Fruit fly (Drosophila melanogaster): ENCODE results near the gene Zip99C.
A peak's percentile ranks its signal among the peaks of the same experiment; 100 is the strongest.

The Zip99C gene

dm6 chr3R:29868676-29869349 is at the start of gene Zip99C:
Gene Zip99C, minus strand, starts transcription at chr3R:29868895.
- TF ChIP-seq CG31627 (GFP tag; optimal IDR thresholded peaks at IDR 0.05) (peak; percentile 31), topi (GFP tag; optimal IDR thresholded peaks at IDR 0.05) (no peak), lz (GFP tag; optimal IDR thresholded peaks at IDR 0.05) (peak; percentile 24), esn (GFP tag; optimal IDR thresholded peaks at IDR 0.05) (peak; percentile 38), Sox15 (GFP tag; optimal IDR thresholded peaks at IDR 0.05) (no peak), CG6854 (GFP tag; optimal IDR thresholded peaks at IDR 0.05) (no peak), achi (GFP tag; optimal IDR thresholded peaks at IDR 0.05) (no peak), Hr39 (GFP tag; optimal IDR thresholded peaks at IDR 0.05) (no peak), CG6792 (GFP tag; optimal IDR thresholded peaks at IDR 0.05) (peak; percentile 27), CG10631 (GFP tag; optimal IDR thresholded peaks at IDR 0.05) (peak; percentile 12), Eip93F (GFP tag; optimal IDR thresholded peaks at IDR 0.05) (peak; percentile 72), CG6163 (GFP tag; IDR thresholded peaks at IDR 0.05) (no peak), Eip78C (GFP tag) (peak; percentile 73), Sox14 (GFP tag; optimal IDR thresholded peaks at IDR 0.05) (peak; percentile 68), CG15336 (GFP tag; IDR thresholded peaks at IDR 0.05) (no peak), fkh (GFP tag; optimal IDR thresholded peaks at IDR 0.05) (peak; percentile 70), vri (GFP tag; optimal IDR thresholded peaks at IDR 0.05) (peak; percentile 45), CG3032 (tag; optimal IDR thresholded peaks at IDR 0.05) (peak; percentile 36), dsx (GFP tag; optimal IDR thresholded peaks at IDR 0.05; ENCODE audit: poor library complexity, severe bottlenecking) (peak; percentile 41), Met (GFP tag; optimal IDR thresholded peaks at IDR 0.05) (peak; percentile 42)

DNA sequence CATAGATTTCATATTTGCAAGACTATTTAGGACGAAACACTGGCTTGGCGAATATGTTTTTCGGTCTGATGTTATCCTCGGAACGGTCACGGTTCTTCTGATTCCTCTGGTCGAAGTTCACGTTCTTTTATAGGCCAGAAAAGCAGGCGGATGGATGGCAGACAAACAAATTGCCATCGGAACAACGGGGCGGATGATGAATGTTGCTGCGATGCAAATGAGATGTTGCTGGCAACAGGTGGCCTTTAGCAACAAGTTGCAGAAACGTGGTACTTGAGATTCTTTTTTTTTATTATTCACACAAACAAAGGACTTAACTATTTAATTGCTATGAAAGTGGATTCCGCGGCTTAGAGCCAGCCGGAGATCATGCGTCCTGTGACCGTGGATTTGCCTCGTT is 45.6 kb upstream of the Zip99C start, which contains the start of gene Capa:
Capa (minus strand) TSS at position 101 of the 400 bp plus-strand sequence.
- TF ChIP-seq OdsH (GFP tag; optimal IDR thresholded peaks at IDR 0.05): no peak
- no peak for TF ChIP-seq dsx (GFP tag; optimal IDR thresholded peaks at IDR 0.05; ENCODE audit: poor library complexity, severe bottlenecking)
- TF ChIP-seq achi (GFP tag; optimal IDR thresholded peaks at IDR 0.05): no peak
- no peak for TF ChIP-seq esn (GFP tag; optimal IDR thresholded peaks at IDR 0.05)
- no peak for TF ChIP-seq pdm3 (GFP tag; optimal IDR thresholded peaks at IDR 0.05)

- TF ChIP-seq dsx (GFP tag; optimal IDR thresholded peaks at IDR 0.05; ENCODE audit: poor library complexity, severe bottlenecking) (no peak), net (GFP tag; optimal IDR thresholded peaks at IDR 0.05) (no peak), Hr38 (GFP tag; optimal IDR thresholded peaks at IDR 0.05) (no peak), ss (GFP tag; optimal IDR thresholded peaks at IDR 0.05) (no peak), CG6792 (GFP tag; optimal IDR thresholded peaks at IDR 0.05) (no peak), CG16779 (tag; optimal IDR thresholded peaks at IDR 0.05) (no peak), Lpt (GFP tag; optimal IDR thresholded peaks at IDR 0.05) (no peak), Smox (GFP tag; optimal IDR thresholded peaks at IDR 0.05) (no peak), CG6854 (GFP tag; optimal IDR thresholded peaks at IDR 0.05) (no peak), acj6 (GFP tag; optimal IDR thresholded peaks at IDR 0.05) (no peak), Hr39 (GFP tag; optimal IDR thresholded peaks at IDR 0.05) (no peak), Sox14 (GFP tag; optimal IDR thresholded peaks at IDR 0.05) (no peak), Eip78C (GFP tag) (no peak), CG31627 (GFP tag; optimal IDR thresholded peaks at IDR 0.05) (no peak)
Observed at dm6 chr3R:29907601-29908175, 39.0 kb upstream of the Zip99C start, which contains the start of gene CG31036. Gene CG31036, plus strand, starts transcription at chr3R:29908107.

- TF ChIP-seq Eip78C (GFP tag) (peak; percentile 33), CG7368 (GFP tag; optimal IDR thresholded peaks at IDR 0.05) (no peak)
Observed at dm6 chr3R:29905164-29905563, 36.5 kb upstream of the Zip99C start, which contains the start of gene CG15515. Gene CG15515, plus strand, starts transcription at chr3R:29905464.

dm6 chr3R:29903775-29904356 is 35.2 kb upstream of the Zip99C start, which contains the start of gene CG15517:
Gene CG15517, minus strand, starts transcription at chr3R:29903825.
- no peak for TF ChIP-seq CG15336 (GFP tag; IDR thresholded peaks at IDR 0.05)
- TF ChIP-seq Hr38 (GFP tag; optimal IDR thresholded peaks at IDR 0.05): no peak
- TF ChIP-seq CG32006 (GFP tag; optimal IDR thresholded peaks at IDR 0.05): no peak
- no peak for TF ChIP-seq Sox102F (GFP tag; optimal IDR thresholded peaks at IDR 0.05)
- TF ChIP-seq vri (GFP tag; optimal IDR thresholded peaks at IDR 0.05): no peak
- no peak for TF ChIP-seq spab (GFP tag; optimal IDR thresholded peaks at IDR 0.05)
- TF ChIP-seq Eip75B (GFP tag; optimal IDR thresholded peaks at IDR 0.05): no peak
- no peak for TF ChIP-seq CG10669 (GFP tag; optimal IDR thresholded peaks at IDR 0.05)
- no peak for TF ChIP-seq CG34406 (GFP tag; optimal IDR thresholded peaks at IDR 0.05)
- peak; percentile 11 for TF ChIP-seq cyc (GFP tag; optimal IDR thresholded peaks at IDR 0.05)
- TF ChIP-seq CG6792 (GFP tag; optimal IDR thresholded peaks at IDR 0.05): no peak
- no peak for TF ChIP-seq pdm3 (GFP tag; optimal IDR thresholded peaks at IDR 0.05)
- peak; percentile 60 for TF ChIP-seq Eip78C (GFP tag)
- no peak for TF ChIP-seq CG4318 (GFP tag; optimal IDR thresholded peaks at IDR 0.05)
- TF ChIP-seq Hr39 (GFP tag; optimal IDR thresholded peaks at IDR 0.05): peak; percentile 2
- peak; percentile 30 for TF ChIP-seq fkh (GFP tag; optimal IDR thresholded peaks at IDR 0.05)
- no peak for TF ChIP-seq CG3032 (tag; optimal IDR thresholded peaks at IDR 0.05)
- no peak for TF ChIP-seq Ets21C (GFP tag; optimal IDR thresholded peaks at IDR 0.05)
- no peak for TF ChIP-seq fd59A (GFP tag; optimal IDR thresholded peaks at IDR 0.05)

Data from whole organism, prepupa.